Fruit fly (Drosophila melanogaster): ENCODE data around the gene CG5984.
A peak's percentile ranks its signal among the peaks of the same experiment; 100 is the strongest.

Gene CG5984

dm6 chr3R:27288202-27289135 is 40.7 kb upstream of the CG5984 start, which contains the start of the genes bigmax and Hmu (continued):
- TF ChIP-seq CG34376 (GFP tag; optimal IDR thresholded peaks at IDR 0.05): peak; percentile 87
- peak; percentile 95 for TF ChIP-seq ftz-f1 (GFP tag; optimal IDR thresholded peaks at IDR 0.05)
- TF ChIP-seq CG12391 (tag; optimal IDR thresholded peaks at IDR 0.05): peak; percentile 91
- TF ChIP-seq br (optimal IDR thresholded peaks at IDR 0.05): no peak
- TF ChIP-seq CG17359 (tag; optimal IDR thresholded peaks at IDR 0.05): peak; percentile 81
- peak; percentile 97 for TF ChIP-seq sna (GFP tag; IDR thresholded peaks at IDR 0.05; ENCODE audit: partially characterized antibody)
- peak; percentile 36 for TF ChIP-seq CG10565 (GFP tag; optimal IDR thresholded peaks at IDR 0.05)
- TF ChIP-seq Doc3 (GFP tag; IDR thresholded peaks at IDR 0.05; ENCODE audit: partially characterized antibody): peak; percentile 95
- no peak for TF ChIP-seq org-1 (GFP tag; optimal IDR thresholded peaks at IDR 0.05)
- TF ChIP-seq vvl (GFP tag; IDR thresholded peaks at IDR 0.05): peak; percentile 92
- TF ChIP-seq Gug (GFP tag; IDR thresholded peaks at IDR 0.05): peak; percentile 78
- peak; percentile 79 for TF ChIP-seq CG6689 (GFP tag; IDR thresholded peaks at IDR 0.05)
- TF ChIP-seq danr (GFP tag; IDR thresholded peaks at IDR 0.05): peak; percentile 48; the same call in 1 of the 2 replicates
- peak; percentile 47 for TF ChIP-seq CG16815 (GFP tag; optimal IDR thresholded peaks at IDR 0.05)
- TF ChIP-seq esg (GFP tag; conservative IDR thresholded peaks at IDR 0.05): peak; percentile 61
- peak; percentile 73 for TF ChIP-seq Blimp-1 (GFP tag; optimal IDR thresholded peaks at IDR 0.05)
- peak; percentile 39 for TF ChIP-seq Neu2 (GFP tag; optimal IDR thresholded peaks at IDR 0.05; ENCODE audit: borderline replicate concordance)
- TF ChIP-seq CG10654 (GFP tag; optimal IDR thresholded peaks at IDR 0.05): peak; percentile 78
- peak; percentile 71 for TF ChIP-seq cas (GFP tag; IDR thresholded peaks at IDR 0.05)
- peak; percentile 62 for TF ChIP-seq CG15696 (tag; optimal IDR thresholded peaks at IDR 0.05)
- TF ChIP-seq CG7372 (GFP tag; IDR thresholded peaks at IDR 0.05): peak; percentile 81
- TF ChIP-seq fd96Cb (tag; optimal IDR thresholded peaks at IDR 0.05): peak; percentile 78
- no peak for TF ChIP-seq CG2875 (GFP tag; optimal IDR thresholded peaks at IDR 0.05)
- peak; percentile 87 for TF ChIP-seq phol (tag; optimal IDR thresholded peaks at IDR 0.05)
- TF ChIP-seq dysf (GFP tag; IDR thresholded peaks at IDR 0.05): peak; percentile 84
- TF ChIP-seq tin (GFP tag; optimal IDR thresholded peaks at IDR 0.05): peak; percentile 80
- TF ChIP-seq slbo (GFP tag; IDR thresholded peaks at IDR 0.05): peak; percentile 92
- peak; percentile 65 for TF ChIP-seq CG30431 (GFP tag; optimal IDR thresholded peaks at IDR 0.05)
- TF ChIP-seq grau (tag; optimal IDR thresholded peaks at IDR 0.05): peak; percentile 85
- peak; percentile 85 for TF ChIP-seq Bgb (GFP tag; IDR thresholded peaks at IDR 0.05; ENCODE audit: partially characterized antibody)
- peak; percentile 80 for TF ChIP-seq ase (GFP tag; IDR thresholded peaks at IDR 0.05)
- no peak for TF ChIP-seq Hmx (GFP tag; optimal IDR thresholded peaks at IDR 0.05)
- TF ChIP-seq HLH4C (GFP tag; IDR thresholded peaks at IDR 0.05; ENCODE audit: partially characterized antibody): peak; percentile 83
- TF ChIP-seq CG11085 (GFP tag; IDR thresholded peaks at IDR 0.05): peak; percentile 81
- peak; percentile 90 for TF ChIP-seq inv (GFP tag; IDR thresholded peaks at IDR 0.05; ENCODE audit: partially characterized antibody)
- peak; percentile 22; the same call in 1 of the 2 replicates for TF ChIP-seq CG17612 (GFP tag; IDR thresholded peaks at IDR 0.05)
- peak; percentile 76 for TF ChIP-seq CG10209 (GFP tag; optimal IDR thresholded peaks at IDR 0.05)
- no peak for TF ChIP-seq yki (optimal IDR thresholded peaks at IDR 0.05)
- peak; percentile 88 for TF ChIP-seq crc (GFP tag; optimal IDR thresholded peaks at IDR 0.05)
- TF ChIP-seq Gsc (GFP tag; IDR thresholded peaks at IDR 0.05): no peak
- TF ChIP-seq ranshi (GFP tag; IDR thresholded peaks at IDR 0.05): peak; percentile 90
- TF ChIP-seq PHDP (tag; optimal IDR thresholded peaks at IDR 0.05): peak; percentile 87
- peak; percentile 95 for TF ChIP-seq sd (tag; optimal IDR thresholded peaks at IDR 0.05)
- TF ChIP-seq klu (GFP tag; IDR thresholded peaks at IDR 0.05): peak; percentile 79
- peak; percentile 85 for TF ChIP-seq Atf-2 (GFP tag; optimal IDR thresholded peaks at IDR 0.05)
- TF ChIP-seq caup (GFP tag; optimal IDR thresholded peaks at IDR 0.05; ENCODE audit: severe bottlenecking): peak; percentile 81
- peak; percentile 94 for TF ChIP-seq mam (GFP tag; optimal IDR thresholded peaks at IDR 0.05)
- TF ChIP-seq CG9437 (GFP tag; optimal IDR thresholded peaks at IDR 0.05): peak; percentile 98
- TF ChIP-seq cad (GFP tag; optimal IDR thresholded peaks at IDR 0.05): no peak
